Fruit fly (Drosophila melanogaster) whole organism, embryonic: ENCODE results near the gene CG8312.

Source experiments
- Atf3 ChIP-seq: fragments of 200-800 bp; sonication (Bioruptor generic); optimal IDR thresholded peaks from 3 replicates; lab custom pipeline; 2016; ENCODE audit warnings: missing biosample characterization, missing genetic modification characterization
- Blimp-1 ChIP-seq: fragments of 200-800 bp; sonication (Bioruptor generic); optimal IDR thresholded peaks from 3 replicates; lab custom pipeline; 2018; ENCODE audit warnings: missing biosample characterization, missing genetic modification characterization, mild to moderate bottlenecking, moderate library complexity, missing genetic modification reagents
- CG10959 ChIP-seq: fragments of 200-800 bp; sonication (Bioruptor generic); IDR thresholded peaks from 2 replicates; pipeline ENCODE4 v1.3.6; 2022; ENCODE audit warnings: missing biosample characterization, missing genetic modification characterization
- CG11695 ChIP-seq: fragments of 200-800 bp; sonication (Bioruptor generic); IDR thresholded peaks from 3 replicates; pipeline ENCODE4 v1.3.6; 2022; ENCODE audit warnings: missing biosample characterization, missing genetic modification characterization
- CG11723 ChIP-seq: fragments of 200-800 bp; sonication (Bioruptor generic); optimal IDR thresholded peaks from 2 replicates; lab custom pipeline; 2017; ENCODE audit warnings: missing biosample characterization, mild to moderate bottlenecking, missing genetic modification characterization
- CG1602 ChIP-seq: fragments of 200-800 bp; sonication (Bioruptor generic); optimal IDR thresholded peaks from 3 replicates; lab custom pipeline; 2016; ENCODE audit warnings: missing biosample characterization, missing genetic modification characterization
- CG1647 ChIP-seq: fragments of 200-800 bp; sonication (Bioruptor generic); optimal IDR thresholded peaks from 3 replicates; lab custom pipeline; 2016; ENCODE audit warnings: missing biosample characterization, missing genetic modification characterization
- CG17912 ChIP-seq: fragments of 200-800 bp; sonication (Bioruptor generic); optimal IDR thresholded peaks from 2 replicates; lab custom pipeline; 2018; ENCODE audit warnings: missing biosample characterization, mild to moderate bottlenecking, missing genetic modification characterization
- CG18599 ChIP-seq: fragments of 200-800 bp; sonication (Bioruptor generic); optimal IDR thresholded peaks from 3 replicates; lab custom pipeline; 2017; ENCODE audit warnings: missing biosample characterization, missing genetic modification characterization, mild to moderate bottlenecking, moderate library complexity, missing genetic modification reagents
- CG2129 ChIP-seq: fragments of 200-800 bp; sonication (Bioruptor generic); IDR thresholded peaks from 2 replicates; pipeline ENCODE4 v1.3.6; 2022; ENCODE audit warnings: missing biosample characterization, missing genetic modification characterization; ENCODE audit not compliant: partially characterized antibody
- CG2199 ChIP-seq: fragments of 200-800 bp; sonication (Bioruptor generic); IDR thresholded peaks from 3 replicates; pipeline ENCODE4 v1.3.6; 2022; ENCODE audit warnings: missing biosample characterization, missing genetic modification characterization
- CG2875 ChIP-seq: fragments of 200-800 bp; sonication (Bioruptor generic); optimal IDR thresholded peaks from 2 replicates; lab custom pipeline; 2017; ENCODE audit warnings: missing biosample characterization, mild to moderate bottlenecking, missing genetic modification characterization, missing genetic modification reagents
- CG31441 ChIP-seq: fragments of 200-800 bp; sonication (Bioruptor generic); IDR thresholded peaks from 2 replicates; pipeline ENCODE4 v1.3.6; 2022; ENCODE audit warnings: missing biosample characterization, missing genetic modification characterization
- CG33557 ChIP-seq: fragments of 200-800 bp; sonication (Bioruptor generic); optimal IDR thresholded peaks from 2 replicates; lab custom pipeline; 2019; ENCODE audit warnings: missing biosample characterization, mild to moderate bottlenecking, missing genetic modification characterization, moderate library complexity
- CG34224 ChIP-seq: fragments of 200-800 bp; sonication (Bioruptor generic); IDR thresholded peaks from 3 replicates; pipeline ENCODE4 v1.3.6; 2022; ENCODE audit warnings: missing biosample characterization, missing genetic modification characterization; ENCODE audit not compliant: partially characterized antibody
- CG3995 ChIP-seq: fragments of 200-800 bp; sonication (Bioruptor generic); optimal IDR thresholded peaks from 3 replicates; lab custom pipeline; 2016; ENCODE audit warnings: missing biosample characterization, missing genetic modification characterization
- CG7745 ChIP-seq: fragments of 200-800 bp; sonication (Bioruptor generic); optimal IDR thresholded peaks from 2 replicates; lab custom pipeline; 2018; ENCODE audit warnings: missing biosample characterization, mild to moderate bottlenecking, missing genetic modification characterization, moderate library complexity
- CG8944 ChIP-seq: fragments of 200-800 bp; sonication (Bioruptor generic); optimal IDR thresholded peaks from 3 replicates; lab custom pipeline; 2016; ENCODE audit warnings: missing biosample characterization, missing genetic modification characterization
- CG9215 ChIP-seq: fragments of 200-800 bp; sonication (Bioruptor generic); IDR thresholded peaks from 2 replicates; pipeline ENCODE4 v1.3.6; 2022; ENCODE audit warnings: missing biosample characterization, missing genetic modification characterization
- CHES-1-like ChIP-seq: fragments of 200-800 bp; sonication (Bioruptor generic); optimal IDR thresholded peaks from 2 replicates; lab custom pipeline; 2016; ENCODE audit warnings: missing biosample characterization, missing genetic modification characterization
- Camta ChIP-seq: fragments of 200-800 bp; sonication (Bioruptor generic); optimal IDR thresholded peaks from 2 replicates; lab custom pipeline; 2016; ENCODE audit warnings: missing biosample characterization, missing genetic modification characterization
- Dad ChIP-seq: fragments of 200-800 bp; sonication (Bioruptor generic); optimal IDR thresholded peaks from 3 replicates; lab custom pipeline; 2016; ENCODE audit warnings: missing biosample characterization, missing genetic modification characterization
- Dp ChIP-seq: fragments of 200-800 bp; sonication (Bioruptor generic); optimal IDR thresholded peaks from 2 replicates; lab custom pipeline; 2018; ENCODE audit warnings: missing biosample characterization, mild to moderate bottlenecking, missing genetic modification characterization, moderate library complexity
- E2f1 ChIP-seq: fragments of 200-800 bp; sonication (Bioruptor generic); IDR thresholded peaks from 2 replicates; pipeline ENCODE4 v1.3.6; 2022; ENCODE audit warnings: missing biosample characterization, missing genetic modification characterization
- Ets65A ChIP-seq: fragments of 200-800 bp; sonication (Bioruptor generic); peaks from one replicate; lab custom pipeline; 2016; ENCODE audit warnings: missing biosample characterization, missing genetic modification characterization
- Hsf ChIP-seq: fragments of 200-800 bp; sonication (Bioruptor generic); optimal IDR thresholded peaks from 3 replicates; lab custom pipeline; 2016; ENCODE audit warnings: missing biosample characterization, missing genetic modification characterization
- Lpt ChIP-seq: fragments of >200 bp; optimal IDR thresholded peaks from 2 replicates; lab custom pipeline; 2018; ENCODE audit warnings: missing biosample characterization, missing genetic modification characterization
- MESR4 ChIP-seq: fragments of 200-800 bp; sonication (Bioruptor generic); optimal IDR thresholded peaks from 2 replicates; lab custom pipeline; 2018; ENCODE audit warnings: missing biosample characterization, mild to moderate bottlenecking, missing genetic modification characterization, moderate library complexity
- Mad ChIP-seq: fragments of 200-800 bp; sonication (Bioruptor generic); optimal IDR thresholded peaks from 2 replicates; lab custom pipeline; 2016; ENCODE audit warnings: missing biosample characterization, missing genetic modification characterization
- NC2α ChIP-seq: fragments of 200-800 bp; sonication (Bioruptor generic); optimal IDR thresholded peaks from 2 replicates; lab custom pipeline; 2016; ENCODE audit warnings: missing biosample characterization, missing genetic modification characterization
- NC2β ChIP-seq: fragments of 200-800 bp; sonication (Bioruptor generic); optimal IDR thresholded peaks from 2 replicates; lab custom pipeline; 2016; ENCODE audit warnings: missing biosample characterization, missing genetic modification characterization
- Rfx ChIP-seq: fragments of 200-800 bp; sonication (Bioruptor generic); IDR thresholded peaks from 2 replicates; pipeline ENCODE4 v1.3.6; 2022; ENCODE audit warnings: missing biosample characterization, missing genetic modification characterization
- Side ChIP-seq: fragments of 200-800 bp; sonication (Bioruptor generic); optimal IDR thresholded peaks from 2 replicates; lab custom pipeline; 2016; ENCODE audit warnings: missing biosample characterization, missing genetic modification characterization
- Usf ChIP-seq: fragments of 200-800 bp; sonication (Bioruptor generic); optimal IDR thresholded peaks from 2 replicates; lab custom pipeline; 2017; ENCODE audit warnings: missing genotype, missing biosample characterization, missing genetic modification characterization
- Xbp1 ChIP-seq: fragments of 200-800 bp; sonication (Bioruptor generic); optimal IDR thresholded peaks from 3 replicates; lab custom pipeline; 2016; ENCODE audit warnings: missing biosample characterization, mild to moderate bottlenecking, missing genetic modification characterization
- Xrp1 ChIP-seq: fragments of 200-800 bp; sonication (Bioruptor generic); IDR thresholded peaks from 2 replicates; pipeline ENCODE4 v1.3.6; 2022; ENCODE audit warnings: missing biosample characterization, missing genetic modification characterization
- ash1 ChIP-seq: fragments of 200-800 bp; sonication (Bioruptor generic); optimal IDR thresholded peaks from 2 replicates; lab custom pipeline; 2018; ENCODE audit warnings: missing biosample characterization, mild to moderate bottlenecking, missing genetic modification characterization
- cad ChIP-seq: fragments of >200 bp; optimal IDR thresholded peaks from 2 replicates; lab custom pipeline; 2017; ENCODE audit warnings: missing biosample characterization, missing genetic modification characterization
- chn ChIP-seq: fragments of 200-800 bp; sonication (Bioruptor generic); optimal IDR thresholded peaks from 2 replicates; lab custom pipeline; 2016; ENCODE audit warnings: missing biosample characterization, missing genetic modification characterization
- disco-r ChIP-seq: fragments of 200-800 bp; sonication (Bioruptor generic); optimal IDR thresholded peaks from 2 replicates; lab custom pipeline; 2016; ENCODE audit warnings: missing biosample characterization, missing genetic modification characterization
- emc ChIP-seq: fragments of 200-800 bp; sonication (Bioruptor generic); optimal IDR thresholded peaks from 2 replicates; lab custom pipeline; 2016; ENCODE audit warnings: missing biosample characterization, missing genetic modification characterization
- fu2 ChIP-seq: fragments of 200-800 bp; sonication (Bioruptor generic); optimal IDR thresholded peaks from 2 replicates; lab custom pipeline; 2016; ENCODE audit warnings: missing biosample characterization, missing genetic modification characterization
- inv ChIP-seq: fragments of 200-800 bp; sonication (Bioruptor generic); IDR thresholded peaks from 2 replicates; pipeline ENCODE4 v1.3.6; 2022; ENCODE audit warnings: missing biosample characterization, missing genetic modification characterization; ENCODE audit not compliant: partially characterized antibody
- mirr ChIP-seq: fragments of 200-800 bp; sonication (Bioruptor generic); optimal IDR thresholded peaks from 3 replicates; lab custom pipeline; 2018; ENCODE audit warnings: missing biosample characterization, mild to moderate bottlenecking, missing genetic modification characterization
- nmo ChIP-seq: fragments of 200-800 bp; sonication (Bioruptor generic); optimal IDR thresholded peaks from 2 replicates; lab custom pipeline; 2018; ENCODE audit warnings: missing biosample characterization, mild to moderate bottlenecking, missing genetic modification characterization, moderate library complexity
- ranshi ChIP-seq: fragments of 200-800 bp; sonication (Bioruptor generic); IDR thresholded peaks from 2 replicates; pipeline ENCODE4 v1.3.6; 2022; ENCODE audit warnings: missing biosample characterization, missing genetic modification characterization
- sens ChIP-seq: fragments of 200-800 bp; sonication (Bioruptor generic); peaks from one replicate; lab custom pipeline; 2016; ENCODE audit warnings: missing biosample characterization, missing genetic modification characterization
- sqz ChIP-seq: fragments of 200-800 bp; sonication (Bioruptor generic); optimal IDR thresholded peaks from 3 replicates; lab custom pipeline; 2018; ENCODE audit warnings: missing biosample characterization, mild to moderate bottlenecking, missing genetic modification characterization
- tgo ChIP-seq: fragments of 200-800 bp; sonication (Bioruptor generic); IDR thresholded peaks from 3 replicates; pipeline ENCODE4 v1.3.6; 2022; ENCODE audit warnings: missing biosample characterization, missing genetic modification characterization
- trem ChIP-seq: fragments of 200-800 bp; optimal IDR thresholded peaks from 3 replicates; lab custom pipeline; 2019; ENCODE audit warnings: missing biosample characterization, mild to moderate bottlenecking, missing genetic modification characterization, moderate library complexity
- unpg ChIP-seq: fragments of 200-800 bp; sonication (Bioruptor generic); optimal IDR thresholded peaks from 3 replicates; lab custom pipeline; 2018; ENCODE audit warnings: missing biosample characterization, mild to moderate bottlenecking, missing genetic modification characterization, moderate library complexity

The CG8312 gene

dm6 chr3R:9555334-9555974 lies 35.7 kb upstream of the CG8312 start, which contains the start of the genes CG9386 and BckdhA:
TSS of gene CG9386 (minus strand) at chr3R:9555408.
TSS of gene BckdhA (plus strand) at chr3R:9555785.
- TF ChIP-seq Camta, result no peak
- peak; percentile 54 for TF ChIP-seq inv
- TF ChIP-seq Ets65A (GFP tag; lab: Kevin White, UChicago), result peak; percentile 95
- TF ChIP-seq CG34224 (GFP tag; lab: Robert Waterston, UW), result peak; percentile 60
- TF ChIP-seq CG1647 (GFP tag; lab: Kevin White, UChicago), result peak; percentile 55
- no peak for TF ChIP-seq disco-r (GFP tag; lab: Kevin White, UChicago)
- no peak for TF ChIP-seq E2f1
- peak; percentile 10 for TF ChIP-seq CG33557 (GFP tag; lab: Kevin White, UChicago)
- no peak for TF ChIP-seq CG11695 (GFP tag; lab: Robert Waterston, UW)
- TF ChIP-seq unpg, result peak; percentile 16
- TF ChIP-seq CG17912 (GFP tag; lab: Kevin White, UChicago), result no peak
- TF ChIP-seq Rfx (GFP tag; lab: Robert Waterston, UW), result peak; percentile 72
- TF ChIP-seq emc, result no peak
- peak; percentile 69 for TF ChIP-seq Xbp1 (GFP tag; lab: Kevin White, UChicago)
- TF ChIP-seq cad (GFP tag; lab: Kevin White, UChicago), result no peak
- 0 out of 2 replicates have a peak, but pooled peaks have one; percentile 26 for TF ChIP-seq ranshi (GFP tag; lab: Robert Waterston, UW)
- peak; percentile 68 for TF ChIP-seq MESR4 (GFP tag; lab: Kevin White, UChicago)
- TF ChIP-seq CG18599, result no peak
- TF ChIP-seq CG10959, result no peak
- TF ChIP-seq sqz (GFP tag; lab: Kevin White, UChicago), result no peak
- TF ChIP-seq Mad (GFP tag; lab: Kevin White, UChicago), result peak; percentile 40
- TF ChIP-seq mirr (GFP tag; lab: Kevin White, UChicago), result no peak
- TF ChIP-seq CG2199, result no peak
- peak; percentile 39; the same call in 1 of the 3 replicates for TF ChIP-seq tgo (GFP tag; lab: Robert Waterston, UW)
- TF ChIP-seq Atf3 (GFP tag; lab: Kevin White, UChicago), result no peak
- TF ChIP-seq NC2β (GFP tag; lab: Kevin White, UChicago), result peak; percentile 11
- TF ChIP-seq CG3995 (GFP tag; lab: Kevin White, UChicago), result peak; percentile 89
- peak; percentile 77 for TF ChIP-seq Dp (GFP tag; lab: Kevin White, UChicago)
- TF ChIP-seq Xrp1 (GFP tag; lab: Robert Waterston, UW), result peak; percentile 40; the same call in 1 of the 2 replicates
- peak; percentile 61 for TF ChIP-seq chn (GFP tag; lab: Kevin White, UChicago)
- peak; percentile 65 for TF ChIP-seq Blimp-1
- TF ChIP-seq CG2875, result no peak
- no peak for TF ChIP-seq CG7745
- TF ChIP-seq NC2α (GFP tag; lab: Kevin White, UChicago), result no peak
- TF ChIP-seq CHES-1-like (GFP tag; lab: Kevin White, UChicago), result peak; percentile 61
- TF ChIP-seq Side (GFP tag; lab: Kevin White, UChicago), result no peak
- peak; percentile 33 for TF ChIP-seq CG11723 (GFP tag; lab: Kevin White, UChicago)
- peak; percentile 66 for TF ChIP-seq nmo
- peak; percentile 36 for TF ChIP-seq CG2129 (GFP tag; lab: Robert Waterston, UW)
- no peak for TF ChIP-seq Usf
- peak; percentile 49 for TF ChIP-seq CG9215
- TF ChIP-seq fu2 (GFP tag; lab: Kevin White, UChicago), result peak; percentile 46
- TF ChIP-seq trem, result peak; percentile 52
- no peak for TF ChIP-seq ash1 (GFP tag; lab: Kevin White, UChicago)
- peak; percentile 55 for TF ChIP-seq CG8944 (GFP tag; lab: Kevin White, UChicago)
- peak; percentile 30 for TF ChIP-seq CG1602 (GFP tag; lab: Kevin White, UChicago)
- peak; percentile 71 for TF ChIP-seq sens (GFP tag; lab: Kevin White, UChicago)
- no peak for TF ChIP-seq Lpt (GFP tag; lab: Kevin White, UChicago)
- TF ChIP-seq CG31441 (GFP tag; lab: Robert Waterston, UW), result peak; percentile 52; the same call in 1 of the 2 replicates
- TF ChIP-seq Hsf (GFP tag; lab: Kevin White, UChicago), result peak; percentile 59
- peak; percentile 20 for TF ChIP-seq Dad (GFP tag; lab: Kevin White, UChicago)
